Fruit fly (Drosophila melanogaster): ENCODE measurements around the gene Nup153.

Gene Nup153

dm6 chrX:16570572-16571224, 28.3 kb upstream of the Nup153 start:
- TF ChIP-seq CG3032 (tag; optimal IDR thresholded peaks at IDR 0.05): no peak
- TF ChIP-seq CG32006 (GFP tag; optimal IDR thresholded peaks at IDR 0.05): no peak
- TF ChIP-seq Blimp-1 (GFP tag; optimal IDR thresholded peaks at IDR 0.05): no peak
- no peak for TF ChIP-seq lz (GFP tag; optimal IDR thresholded peaks at IDR 0.05)
- TF ChIP-seq Eip78C (GFP tag): peak; percentile 32
- TF ChIP-seq CG10669 (GFP tag; optimal IDR thresholded peaks at IDR 0.05): no peak
- no peak for TF ChIP-seq CG8632 (GFP tag; optimal IDR thresholded peaks at IDR 0.05)
- peak; percentile 12 for TF ChIP-seq pdm3 (GFP tag; optimal IDR thresholded peaks at IDR 0.05)
- TF ChIP-seq Sox14 (GFP tag; optimal IDR thresholded peaks at IDR 0.05): no peak
- TF ChIP-seq OdsH (GFP tag; optimal IDR thresholded peaks at IDR 0.05): no peak
- TF ChIP-seq CG11902 (GFP tag; optimal IDR thresholded peaks at IDR 0.05): no peak
- no peak for TF ChIP-seq ss (GFP tag; optimal IDR thresholded peaks at IDR 0.05)
- no peak for TF ChIP-seq CG4318 (GFP tag; optimal IDR thresholded peaks at IDR 0.05)
- no peak for TF ChIP-seq Sox15 (GFP tag; optimal IDR thresholded peaks at IDR 0.05)
- no peak for TF ChIP-seq CG3919 (GFP tag; optimal IDR thresholded peaks at IDR 0.05)
- no peak for TF ChIP-seq Hr4 (GFP tag; optimal IDR thresholded peaks at IDR 0.05)
- TF ChIP-seq Ets96B (tag; optimal IDR thresholded peaks at IDR 0.05): no peak
- TF ChIP-seq Smox (GFP tag; optimal IDR thresholded peaks at IDR 0.05): no peak
- TF ChIP-seq CG8119 (GFP tag; IDR thresholded peaks at IDR 0.05): peak; percentile 43; the same call in 1 of the 3 replicates
- TF ChIP-seq fkh (GFP tag; optimal IDR thresholded peaks at IDR 0.05): peak; percentile 9
- TF ChIP-seq CG6163 (GFP tag; IDR thresholded peaks at IDR 0.05): no peak
- TF ChIP-seq acj6 (GFP tag; optimal IDR thresholded peaks at IDR 0.05): no peak
- no peak for TF ChIP-seq esn (GFP tag; optimal IDR thresholded peaks at IDR 0.05)
- no peak for TF ChIP-seq topi (GFP tag; optimal IDR thresholded peaks at IDR 0.05)
- TF ChIP-seq CG6854 (GFP tag; optimal IDR thresholded peaks at IDR 0.05): no peak
- TF ChIP-seq CG15336 (GFP tag; IDR thresholded peaks at IDR 0.05): 0 out of 2 replicates have a peak, but pooled peaks have one; percentile 32
- no peak for TF ChIP-seq Gug (GFP tag; IDR thresholded peaks at IDR 0.05)
- TF ChIP-seq vri (GFP tag; optimal IDR thresholded peaks at IDR 0.05): no peak
- no peak for TF ChIP-seq CG6808 (GFP tag; optimal IDR thresholded peaks at IDR 0.05)
- no peak for TF ChIP-seq Met (GFP tag; optimal IDR thresholded peaks at IDR 0.05)
- no peak for TF ChIP-seq dac (GFP tag; optimal IDR thresholded peaks at IDR 0.05)
- TF ChIP-seq Eip75B (GFP tag; optimal IDR thresholded peaks at IDR 0.05): no peak
- TF ChIP-seq Hr39 (GFP tag; optimal IDR thresholded peaks at IDR 0.05): no peak
- TF ChIP-seq fd59A (GFP tag; optimal IDR thresholded peaks at IDR 0.05): no peak
- TF ChIP-seq fd85E (GFP tag; optimal IDR thresholded peaks at IDR 0.05): no peak
- TF ChIP-seq net (GFP tag; optimal IDR thresholded peaks at IDR 0.05): no peak
- TF ChIP-seq spab (GFP tag; optimal IDR thresholded peaks at IDR 0.05): no peak
- TF ChIP-seq Ets21C (GFP tag; optimal IDR thresholded peaks at IDR 0.05): no peak
- TF ChIP-seq Sox102F (GFP tag; optimal IDR thresholded peaks at IDR 0.05): no peak
- TF ChIP-seq eg (GFP tag; IDR thresholded peaks at IDR 0.05): no peak
- no peak for TF ChIP-seq Lpt (GFP tag; optimal IDR thresholded peaks at IDR 0.05)
- no peak for TF ChIP-seq CG6276 (GFP tag; optimal IDR thresholded peaks at IDR 0.05)
- TF ChIP-seq CG1621 (tag; optimal IDR thresholded peaks at IDR 0.05): no peak

DNA sequence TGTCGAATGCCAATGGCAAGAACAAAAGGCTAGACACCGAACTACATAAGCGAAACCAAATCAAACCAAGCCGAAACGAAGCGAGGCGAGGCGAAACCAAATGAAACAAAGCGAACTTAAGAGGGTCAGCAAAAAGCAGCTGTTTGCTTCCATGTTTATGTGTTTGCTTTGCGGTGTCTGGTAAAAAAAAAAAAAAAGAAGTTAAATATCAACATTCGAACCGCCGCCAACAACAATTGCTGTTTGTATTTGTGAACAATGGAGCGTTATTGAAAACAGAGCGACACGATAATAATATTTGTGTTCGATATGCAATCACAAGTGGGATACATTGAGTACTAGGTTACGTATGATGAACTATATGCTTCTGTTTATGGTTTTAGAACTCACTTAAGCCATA, 25.4 kb upstream of the Nup153 start:
- peak; percentile 17 for TF ChIP-seq fd59A (GFP tag; optimal IDR thresholded peaks at IDR 0.05)
- peak; percentile 7 for TF ChIP-seq CG10631 (GFP tag; optimal IDR thresholded peaks at IDR 0.05)
- TF ChIP-seq CG6808 (GFP tag; optimal IDR thresholded peaks at IDR 0.05): peak; percentile 27
- TF ChIP-seq CG6276 (GFP tag; optimal IDR thresholded peaks at IDR 0.05): no peak
- TF ChIP-seq dac (GFP tag; optimal IDR thresholded peaks at IDR 0.05): no peak
- TF ChIP-seq CG32006 (GFP tag; optimal IDR thresholded peaks at IDR 0.05): no peak
- peak; percentile 8 for TF ChIP-seq net (GFP tag; optimal IDR thresholded peaks at IDR 0.05)
- TF ChIP-seq CG9139 (GFP tag; optimal IDR thresholded peaks at IDR 0.05): no peak
- TF ChIP-seq Eip93F (GFP tag; optimal IDR thresholded peaks at IDR 0.05): no peak
- peak; percentile 31 for TF ChIP-seq esn (GFP tag; optimal IDR thresholded peaks at IDR 0.05)
- TF ChIP-seq ss (GFP tag; optimal IDR thresholded peaks at IDR 0.05): peak in 1 of 2 experiments; percentile 61
- no peak for TF ChIP-seq Sox15 (GFP tag; optimal IDR thresholded peaks at IDR 0.05)
- TF ChIP-seq CG16779 (tag; optimal IDR thresholded peaks at IDR 0.05): peak; percentile 13
- peak; percentile 49 for TF ChIP-seq Eip75B (GFP tag; optimal IDR thresholded peaks at IDR 0.05)
- TF ChIP-seq acj6 (GFP tag; optimal IDR thresholded peaks at IDR 0.05): no peak
- peak; percentile 30 for TF ChIP-seq CG10669 (GFP tag; optimal IDR thresholded peaks at IDR 0.05)
- TF ChIP-seq Ets21C (GFP tag; optimal IDR thresholded peaks at IDR 0.05): no peak
- TF ChIP-seq lz (GFP tag; optimal IDR thresholded peaks at IDR 0.05): no peak
- TF ChIP-seq Met (GFP tag; optimal IDR thresholded peaks at IDR 0.05): peak; percentile 9
- no peak for TF ChIP-seq CG11762 (GFP tag; optimal IDR thresholded peaks at IDR 0.05; ENCODE audit: insufficient read depth)
- no peak for TF ChIP-seq Gug (GFP tag; IDR thresholded peaks at IDR 0.05)
- TF ChIP-seq OdsH (GFP tag; optimal IDR thresholded peaks at IDR 0.05): no peak
- no peak for TF ChIP-seq eg (GFP tag; IDR thresholded peaks at IDR 0.05)
- TF ChIP-seq CG6163 (GFP tag; IDR thresholded peaks at IDR 0.05): peak; percentile 61
- no peak for TF ChIP-seq Hr39 (GFP tag; optimal IDR thresholded peaks at IDR 0.05)
